Fruit fly (Drosophila melanogaster) whole organism, embryonic: ENCODE measurements around the gene hll.

ENCODE experiments used
- CG10366 ChIP-seq: fragments of 200-800 bp; sonication (Bioruptor generic); IDR thresholded peaks from 2 replicates; pipeline ENCODE4 v1.3.6; 2022; ENCODE audit warnings: missing biosample characterization, missing genetic modification characterization
- CG12155 ChIP-seq: fragments of 200-800 bp; sonication (Bioruptor generic); optimal IDR thresholded peaks from 3 replicates; lab custom pipeline; 2016; ENCODE audit warnings: missing biosample characterization, missing genetic modification characterization
- CG13424 ChIP-seq: fragments of 200-800 bp; sonication (Bioruptor generic); optimal IDR thresholded peaks from 2 replicates; lab custom pipeline; 2019; ENCODE audit warnings: missing biosample characterization, mild to moderate bottlenecking, missing genetic modification characterization, moderate library complexity
- CG14860 ChIP-seq: fragments of 200-800 bp; sonication (Bioruptor generic); IDR thresholded peaks from 3 replicates; pipeline ENCODE4 v1.3.6; 2022; ENCODE audit warnings: missing biosample characterization, missing genetic modification characterization; ENCODE audit not compliant: partially characterized antibody
- CG15479 ChIP-seq: fragments of 200-800 bp; sonication (Bioruptor generic); optimal IDR thresholded peaks from 3 replicates; lab custom pipeline; 2019; ENCODE audit warnings: missing biosample characterization, mild to moderate bottlenecking, missing genetic modification characterization, moderate library complexity
- CG1647 ChIP-seq: fragments of 200-800 bp; sonication (Bioruptor generic); optimal IDR thresholded peaks from 3 replicates; lab custom pipeline; 2016; ENCODE audit warnings: missing biosample characterization, missing genetic modification characterization
- CG18619 ChIP-seq: fragments of 200-800 bp; sonication (Bioruptor generic); optimal IDR thresholded peaks from 3 replicates; lab custom pipeline; 2017; ENCODE audit warnings: missing biosample characterization, mild to moderate bottlenecking, missing genetic modification characterization
- CG2889 ChIP-seq: fragments of 200-800 bp; sonication (Bioruptor generic); IDR thresholded peaks from 3 replicates; pipeline ENCODE4 v1.3.6; 2022; ENCODE audit warnings: missing biosample characterization, missing genetic modification characterization
- CG34422 ChIP-seq: fragments of 200-800 bp; sonication (Bioruptor generic); IDR thresholded peaks from 3 replicates; pipeline ENCODE4 v1.3.6; 2022; ENCODE audit warnings: missing biosample characterization, missing genetic modification characterization
- CG5180 ChIP-seq: fragments of 200-800 bp; sonication (Bioruptor generic); optimal IDR thresholded peaks from 3 replicates; lab custom pipeline; 2017; ENCODE audit warnings: missing biosample characterization, missing genetic modification characterization, mild to moderate bottlenecking, moderate library complexity, missing genetic modification reagents
- CG6175 ChIP-seq: fragments of 200-800 bp; sonication (Bioruptor generic); IDR thresholded peaks from 3 replicates; pipeline ENCODE4 v1.3.6; 2022; ENCODE audit warnings: missing biosample characterization, missing genetic modification characterization
- CG7271 ChIP-seq: fragments of 200-800 bp; sonication (Bioruptor generic); optimal IDR thresholded peaks from 2 replicates; lab custom pipeline; 2018; ENCODE audit warnings: missing biosample characterization, mild to moderate bottlenecking, missing genetic modification characterization, moderate library complexity
- CG7372 ChIP-seq: fragments of 200-800 bp; sonication (Bioruptor generic); IDR thresholded peaks from 2 replicates; pipeline ENCODE4 v1.3.6; 2022; ENCODE audit warnings: missing biosample characterization, missing genetic modification characterization
- CG9215 ChIP-seq: fragments of 200-800 bp; sonication (Bioruptor generic); IDR thresholded peaks from 2 replicates; pipeline ENCODE4 v1.3.6; 2022; ENCODE audit warnings: missing biosample characterization, missing genetic modification characterization
- CG9609 ChIP-seq: fragments of 200-800 bp; sonication (Bioruptor generic); optimal IDR thresholded peaks from 3 replicates; lab custom pipeline; 2016; ENCODE audit warnings: missing biosample characterization, missing genetic modification characterization
- CG9797 ChIP-seq: fragments of 200-800 bp; sonication (Bioruptor generic); optimal IDR thresholded peaks from 3 replicates; lab custom pipeline; 2018; ENCODE audit warnings: missing biosample characterization, mild to moderate bottlenecking, missing genetic modification characterization
- Dip2 ChIP-seq: fragments of 200-800 bp; sonication (Bioruptor generic); IDR thresholded peaks from 2 replicates; pipeline ENCODE4 v1.3.6; 2022; ENCODE audit warnings: missing biosample characterization, missing genetic modification characterization
- Doc3 ChIP-seq: fragments of 200-800 bp; sonication (Bioruptor generic); IDR thresholded peaks from 3 replicates; pipeline ENCODE4 v1.3.6; 2022; ENCODE audit warnings: missing biosample characterization, missing genetic modification characterization; ENCODE audit not compliant: partially characterized antibody
- Kr ChIP-seq: fragments of 200-800 bp; sonication (Bioruptor generic); optimal IDR thresholded peaks from 2 replicates; lab custom pipeline; 2017; ENCODE audit warnings: missing biosample characterization, mild to moderate bottlenecking, missing genetic modification characterization
- Lpt ChIP-seq: fragments of >200 bp; optimal IDR thresholded peaks from 2 replicates; lab custom pipeline; 2018; ENCODE audit warnings: missing biosample characterization, missing genetic modification characterization
- NC2α ChIP-seq: fragments of 200-800 bp; sonication (Bioruptor generic); optimal IDR thresholded peaks from 2 replicates; lab custom pipeline; 2016; ENCODE audit warnings: missing biosample characterization, missing genetic modification characterization
- NC2β ChIP-seq: fragments of 200-800 bp; sonication (Bioruptor generic); optimal IDR thresholded peaks from 2 replicates; lab custom pipeline; 2016; ENCODE audit warnings: missing biosample characterization, missing genetic modification characterization
- Six4 ChIP-seq: fragments of 200-800 bp; sonication (Bioruptor generic); optimal IDR thresholded peaks from 2 replicates; lab custom pipeline; 2016; ENCODE audit warnings: missing biosample characterization, missing genetic modification characterization
- amos ChIP-seq: fragments of 200-800 bp; sonication (Bioruptor generic); IDR thresholded peaks from 2 replicates; pipeline ENCODE4 v1.3.6; 2022; ENCODE audit warnings: missing biosample characterization, missing genetic modification characterization; ENCODE audit not compliant: partially characterized antibody
- ash1 ChIP-seq: fragments of 200-800 bp; sonication (Bioruptor generic); optimal IDR thresholded peaks from 2 replicates; lab custom pipeline; 2018; ENCODE audit warnings: missing biosample characterization, mild to moderate bottlenecking, missing genetic modification characterization
- bab2 ChIP-seq: fragments of 200-800 bp; sonication (Bioruptor generic); optimal IDR thresholded peaks from 2 replicates; lab custom pipeline; 2016; ENCODE audit warnings: missing biosample characterization, missing genetic modification characterization
- bbx ChIP-seq: fragments of 200-800 bp; sonication (Bioruptor generic); IDR thresholded peaks from 2 replicates; pipeline ENCODE4 v1.3.6; 2022; ENCODE audit warnings: missing biosample characterization, missing genetic modification characterization; ENCODE audit not compliant: partially characterized antibody
- bowl ChIP-seq: fragments of 200-800 bp; sonication (Bioruptor generic); IDR thresholded peaks from 2 replicates; pipeline ENCODE4 v1.3.6; 2022; ENCODE audit warnings: missing biosample characterization, missing genetic modification characterization
- bsh ChIP-seq, 2 experiments: fragments of 200-800 bp; sonication (Bioruptor generic); optimal IDR thresholded peaks; 2 replicates each; lab custom pipeline; 2017 to 2018; ENCODE audit warnings: mild to moderate bottlenecking in 2 of 2, missing biosample characterization in 2 of 2, missing genetic modification characterization in 2 of 2, moderate library complexity in 1 of 2
- chm ChIP-seq: fragments of 200-800 bp; sonication (Bioruptor generic); IDR thresholded peaks from 2 replicates; pipeline ENCODE4 v1.3.6; 2022; ENCODE audit warnings: missing biosample characterization, missing genetic modification characterization
- dimm ChIP-seq: fragments of 200-800 bp; sonication (Bioruptor generic); IDR thresholded peaks from 2 replicates; pipeline ENCODE4 v1.3.6; 2022; ENCODE audit warnings: missing biosample characterization, missing genetic modification characterization
- dm ChIP-seq: fragments of 200-800 bp; sonication (Bioruptor generic); optimal IDR thresholded peaks from 3 replicates; lab custom pipeline; 2016; ENCODE audit warnings: missing biosample characterization, missing genetic modification characterization
- esg ChIP-seq: fragments of 200-800 bp; sonication (Bioruptor generic); conservative IDR thresholded peaks from 2 replicates; pipeline ENCODE4 v1.3.6; 2022; ENCODE audit warnings: missing biosample characterization, missing genetic modification characterization
- eve ChIP-seq, 2 experiments: fragments of >200 bp; optimal IDR thresholded peaks; 2 replicates each; lab custom pipeline; 2017; ENCODE audit warnings: missing biosample characterization in 2 of 2, missing genetic modification characterization in 2 of 2
- gcm2 ChIP-seq: fragments of 200-800 bp; sonication (Bioruptor generic); optimal IDR thresholded peaks from 2 replicates; lab custom pipeline; 2016; ENCODE audit warnings: missing biosample characterization, missing genetic modification characterization
- ken ChIP-seq: fragments of 200-800 bp; sonication (Bioruptor generic); IDR thresholded peaks from 3 replicates; pipeline ENCODE4 v1.3.6; 2022; ENCODE audit warnings: missing biosample characterization, missing genetic modification characterization
- kni ChIP-seq: fragments of 200-800 bp; sonication (Bioruptor generic); optimal IDR thresholded peaks from 3 replicates; lab custom pipeline; 2017; ENCODE audit warnings: mild to moderate bottlenecking, missing biosample characterization, missing genetic modification reagents, missing genetic modification characterization
- lola ChIP-seq, 3 experiments: fragments of >200 bp in 2 of 3; fragments of 200-800 bp in 1 of 3; sonication (Bioruptor generic) in 1 of 3; optimal IDR thresholded peaks; 2 replicates each; lab custom pipeline; 2017 to 2019; ENCODE audit warnings: missing biosample characterization in 3 of 3, missing genetic modification characterization in 3 of 3, mild to moderate bottlenecking in 1 of 3, moderate library complexity in 1 of 3
- nau ChIP-seq: fragments of 200-800 bp; sonication (Bioruptor generic); optimal IDR thresholded peaks from 3 replicates; lab custom pipeline; 2017; ENCODE audit warnings: missing biosample characterization, mild to moderate bottlenecking, missing genetic modification characterization, missing genetic modification reagents
- pb ChIP-seq: fragments of 200-800 bp; sonication (Bioruptor generic); optimal IDR thresholded peaks from 3 replicates; lab custom pipeline; 2016; ENCODE audit warnings: missing biosample characterization, missing genetic modification characterization
- phol ChIP-seq: fragments of 200-800 bp; sonication (Bioruptor generic); optimal IDR thresholded peaks from 3 replicates; lab custom pipeline; 2018; ENCODE audit warnings: missing biosample characterization, mild to moderate bottlenecking, missing genetic modification characterization, moderate library complexity
- pros ChIP-seq: fragments of 200-800 bp; sonication (Bioruptor generic); optimal IDR thresholded peaks from 3 replicates; lab custom pipeline; 2019; ENCODE audit warnings: missing biosample characterization, mild to moderate bottlenecking, missing genetic modification characterization, moderate library complexity
- repo ChIP-seq: fragments of 200-800 bp; sonication (Bioruptor generic); optimal IDR thresholded peaks from 2 replicates; lab custom pipeline; 2016; ENCODE audit warnings: missing biosample characterization, missing genetic modification characterization
- rib ChIP-seq: fragments of 200-800 bp; sonication (Bioruptor generic); IDR thresholded peaks from 2 replicates; pipeline ENCODE4 v1.3.6; 2022; ENCODE audit warnings: missing biosample characterization, missing genetic modification characterization
- ro ChIP-seq: fragments of 200-800 bp; sonication (Bioruptor generic); IDR thresholded peaks from 2 replicates; pipeline ENCODE4 v1.3.6; 2022; ENCODE audit warnings: missing biosample characterization, missing genetic modification characterization
- sc ChIP-seq, 3 experiments: fragments of >200 bp in 2 of 3; fragments of 200-800 bp in 1 of 3; sonication (Bioruptor generic) in 1 of 3; optimal IDR thresholded peaks; 2 replicates in 2 of 3; 3 replicates in 1 of 3; lab custom pipeline; 2017; ENCODE audit warnings: mild to moderate bottlenecking in 1 of 3, missing biosample characterization in 1 of 3, missing genetic modification characterization in 1 of 3, missing genetic modification reagents in 1 of 3
- sd ChIP-seq: fragments of 200-800 bp; sonication (Bioruptor generic); optimal IDR thresholded peaks from 3 replicates; lab custom pipeline; 2018; ENCODE audit warnings: missing biosample characterization, mild to moderate bottlenecking, missing genetic modification characterization, moderate library complexity
- sens-2 ChIP-seq: fragments of 200-800 bp; sonication (Bioruptor generic); IDR thresholded peaks from 2 replicates; pipeline ENCODE4 v1.3.6; 2022; ENCODE audit warnings: missing biosample characterization, missing genetic modification characterization
- zen2 ChIP-seq: fragments of 200-800 bp; sonication (Bioruptor generic); IDR thresholded peaks from 3 replicates; pipeline ENCODE4 v1.3.6; 2022; ENCODE audit warnings: missing biosample characterization, missing genetic modification characterization; ENCODE audit not compliant: partially characterized antibody

The hll gene

dm6 chr2L:14047170-14047632 is 20.4 kb downstream of the hll start, which contains the start of gene NimC4 (continued):
- TF ChIP-seq rib: no peak
- peak in 1 of 3 experiments; percentile 94 for TF ChIP-seq lola (GFP tag; optimal IDR thresholded peaks at IDR 0.05; lab: Kevin White, UChicago)
- TF ChIP-seq pb: peak; percentile 35
- TF ChIP-seq sens-2: peak; percentile 85
- no peak for TF ChIP-seq dimm (GFP tag; lab: Robert Waterston, UW)
- TF ChIP-seq ken (GFP tag; lab: Robert Waterston, UW): peak; percentile 41; the same call in 1 of the 3 replicates
- TF ChIP-seq sc (optimal IDR thresholded peaks at IDR 0.05; lab: Kevin White, UChicago): no peak
- TF ChIP-seq sc (GFP tag; optimal IDR thresholded peaks at IDR 0.05; lab: Kevin White, UChicago): peak; percentile 68
- peak; percentile 65 for TF ChIP-seq bab2
- peak; percentile 20 for TF ChIP-seq pros (GFP tag; lab: Kevin White, UChicago)
- peak; percentile 62 for TF ChIP-seq CG9215
- 0 out of 3 replicates have a peak, but pooled peaks have one; percentile 27 for TF ChIP-seq CG2889 (GFP tag; lab: Robert Waterston, UW)
- no peak for TF ChIP-seq bowl
- TF ChIP-seq CG18619: peak; percentile 54
- TF ChIP-seq repo (GFP tag; lab: Kevin White, UChicago): peak; percentile 59
- TF ChIP-seq CG1647: peak; percentile 49
- peak; percentile 21 for TF ChIP-seq CG10366 (GFP tag; lab: Robert Waterston, UW)
- TF ChIP-seq ash1 (GFP tag; lab: Kevin White, UChicago): no peak
- no peak for TF ChIP-seq Doc3 (GFP tag; lab: Robert Waterston, UW)
- TF ChIP-seq bbx (GFP tag; lab: Robert Waterston, UW): no peak
- TF ChIP-seq CG15479 (GFP tag; lab: Kevin White, UChicago): peak; percentile 96
- TF ChIP-seq gcm2 (GFP tag; lab: Kevin White, UChicago): peak; percentile 42
- TF ChIP-seq zen2 (GFP tag; lab: Robert Waterston, UW): no peak
- TF ChIP-seq Six4: peak; percentile 65
- TF ChIP-seq NC2α: peak; percentile 57
- no peak for TF ChIP-seq sd (tag; lab: Kevin White, UChicago)
- TF ChIP-seq eve (GFP tag; optimal IDR thresholded peaks at IDR 0.05; lab: Kevin White, UChicago): peak in 1 of 2 experiments; percentile 99
- no peak for TF ChIP-seq nau (GFP tag; lab: Kevin White, UChicago)
- TF ChIP-seq CG5180: no peak
- no peak for TF ChIP-seq CG14860 (GFP tag; lab: Robert Waterston, UW)
- TF ChIP-seq CG6175 (GFP tag; lab: Robert Waterston, UW): no peak
- 0 out of 2 replicates have a peak, but pooled peaks have one; percentile 11 for TF ChIP-seq esg
- peak; percentile 81; the same call in 2 of the 3 replicates for TF ChIP-seq CG34422 (GFP tag; lab: Robert Waterston, UW)
- peak; percentile 30; the same call in 1 of the 2 replicates for TF ChIP-seq ro (GFP tag; lab: Robert Waterston, UW)
- peak; percentile 97 for TF ChIP-seq CG7271 (tag; lab: Kevin White, UChicago)
- peak; percentile 65 for TF ChIP-seq CG12155
- no peak for TF ChIP-seq Lpt (GFP tag; lab: Kevin White, UChicago)
- peak; percentile 49 for TF ChIP-seq dm
- no peak for TF ChIP-seq CG9797 (GFP tag; lab: Kevin White, UChicago)
- no peak for TF ChIP-seq Dip2
- TF ChIP-seq CG9609 (GFP tag; lab: Kevin White, UChicago): peak; percentile 69
- TF ChIP-seq NC2β: peak; percentile 80
- TF ChIP-seq kni: peak; percentile 36
- TF ChIP-seq amos (GFP tag; lab: Robert Waterston, UW): no peak
- peak; percentile 47; the same call in 1 of the 2 replicates for TF ChIP-seq CG7372 (GFP tag; lab: Robert Waterston, UW)
- peak; percentile 61 for TF ChIP-seq CG13424
- peak in 1 of 2 experiments; percentile 81 for TF ChIP-seq bsh (GFP tag; optimal IDR thresholded peaks at IDR 0.05; lab: Kevin White, UChicago)
- peak; percentile 47; the same call in 1 of the 2 replicates for TF ChIP-seq chm (GFP tag; lab: Robert Waterston, UW)
- peak; percentile 90 for TF ChIP-seq Kr
- TF ChIP-seq phol (tag; lab: Kevin White, UChicago): peak; percentile 90
